Worm (Caenorhabditis elegans): Measurements from ENCODE around the gene Y39B6A.41.

Y39B6A.41 gene

DNA sequence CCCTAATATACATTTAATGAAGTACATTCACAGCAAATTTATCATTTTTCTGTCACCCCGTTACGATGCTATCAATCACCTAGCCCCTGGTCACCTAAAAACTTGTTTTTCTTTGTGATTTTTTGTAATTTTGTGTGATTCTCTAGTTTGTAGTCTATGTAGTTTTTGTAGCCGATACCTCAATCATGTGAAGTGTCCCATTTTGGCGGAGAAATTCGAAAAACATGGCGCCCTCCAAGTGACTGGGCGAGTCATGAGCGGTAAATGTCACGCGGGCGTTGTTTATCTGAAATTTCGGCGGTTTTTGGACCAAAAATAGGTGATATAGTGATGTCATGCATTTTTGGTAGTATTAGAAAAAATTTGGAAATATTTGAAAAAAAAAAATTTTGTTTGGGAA, 47.0 kb downstream of the Y39B6A.41 start:
- no peak for TF ChIP-seq dmd-4 (tag; optimal IDR thresholded peaks at IDR 0.05; ENCODE audit: borderline replicate concordance)
- TF ChIP-seq gmeb-2 (tag; optimal IDR thresholded peaks at IDR 0.05), result no peak
- TF ChIP-seq ceh-14 (tag; optimal IDR thresholded peaks at IDR 0.05), result no peak
- TF ChIP-seq ttx-3 (tag; optimal IDR thresholded peaks at IDR 0.05), result no peak
- no peak for TF ChIP-seq tbx-7 (tag; optimal IDR thresholded peaks at IDR 0.05)
- TF ChIP-seq pha-4 (tag; optimal IDR thresholded peaks at IDR 0.05), result no peak
- TF ChIP-seq T23F11.4 (GFP tag; optimal IDR thresholded peaks at IDR 0.05), result no peak
